Fruit fly (Drosophila melanogaster) Kc167 (cell line): ENCODE measurements around the gene Kcmf1.

ENCODE experiments used
- Myc ChIP-seq: fragments of >200 bp; optimal IDR thresholded peaks from 2 replicates; lab custom pipeline; 2017; ENCODE audit warnings: missing external identifiers
- Sin3A ChIP-seq: fragments of >200 bp; optimal IDR thresholded peaks from 2 replicates; lab custom pipeline; 2018; ENCODE audit warnings: missing external identifiers
- h ChIP-seq: fragments of >200 bp; optimal IDR thresholded peaks from 3 replicates; lab custom pipeline; 2018; ENCODE audit warnings: missing external identifiers
- insv ChIP-seq: fragments of >200 bp; optimal IDR thresholded peaks from 3 replicates; lab custom pipeline; 2018; ENCODE audit warnings: missing external identifiers
- psq ChIP-seq: fragments of >200 bp; optimal IDR thresholded peaks from 2 replicates; lab custom pipeline; 2017; ENCODE audit warnings: missing external identifiers
- ttk ChIP-seq: sonication (Bioruptor generic); optimal IDR thresholded peaks from 2 replicates; lab custom pipeline; 2017; ENCODE audit warnings: missing external identifiers

Gene Kcmf1

DNA sequence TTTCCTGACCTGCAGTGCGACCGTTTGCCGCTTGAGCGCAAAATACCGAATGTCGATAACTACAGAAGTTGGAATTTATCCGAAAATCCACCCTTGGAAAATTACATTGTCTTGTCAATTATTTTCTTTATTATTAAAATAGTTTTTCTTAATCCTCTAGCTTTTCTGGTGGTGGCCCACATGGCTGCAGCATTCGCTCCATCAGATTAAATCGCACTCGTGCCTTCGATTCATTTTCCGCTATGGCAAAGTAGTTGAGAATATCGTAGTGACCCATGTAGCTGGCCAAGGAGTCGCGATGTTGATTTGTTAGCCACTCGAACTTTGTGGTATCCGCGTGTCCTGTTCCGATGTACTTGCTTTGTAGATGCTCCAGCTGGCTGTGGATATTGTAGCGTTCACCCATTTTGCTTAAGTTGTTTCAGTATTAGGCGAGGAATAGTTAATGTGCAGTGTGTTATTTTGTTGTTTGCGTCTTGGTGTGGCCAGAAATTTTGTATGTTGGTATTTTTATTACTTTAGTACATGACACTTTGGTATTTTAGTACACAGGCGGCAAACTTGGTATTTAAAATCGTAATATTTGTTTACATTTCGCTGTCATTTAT lies at the start of gene Kcmf1, which contains the start of the genes Sf3b5 and CG11986:
Gene Kcmf1, minus strand, starts transcription at position 51 of the 608 bp plus-strand sequence.
Gene Sf3b5, minus strand, starts transcription at position 483 of the 608 bp plus-strand sequence.
Gene CG11986, plus strand, starts transcription at position 588 of the 608 bp plus-strand sequence.
- TF ChIP-seq psq (lab: Kevin White, UChicago) (no peak), Myc (lab: Kevin White, UChicago) (no peak), ttk (lab: Kevin White, UChicago) (no peak), Sin3A (no peak), insv (no peak), h (lab: Kevin White, UChicago) (no peak)

DNA sequence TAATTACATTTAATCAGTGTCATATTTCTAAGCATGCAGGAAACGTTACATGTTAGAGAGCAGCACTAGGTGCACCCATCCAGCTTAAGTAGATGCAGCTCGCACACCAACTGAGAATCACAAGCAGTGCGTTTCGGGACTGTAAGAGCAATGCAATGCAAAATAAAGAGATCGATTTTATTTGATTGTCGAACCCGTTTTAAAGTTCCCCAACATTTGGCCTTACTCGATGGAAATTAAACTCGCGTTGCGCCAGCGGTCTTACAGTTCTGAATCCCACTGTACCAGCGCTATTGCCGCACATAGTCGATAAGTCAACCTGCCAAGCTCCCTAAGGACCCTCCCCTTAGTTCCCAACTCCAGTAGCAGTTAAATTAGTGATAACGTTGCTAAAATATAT lies 48.0 kb upstream of the Kcmf1 start:
- TF ChIP-seq h (lab: Kevin White, UChicago) (no peak), psq (lab: Kevin White, UChicago) (no peak), ttk (lab: Kevin White, UChicago) (no peak), Sin3A (no peak), Myc (lab: Kevin White, UChicago) (no peak), insv (no peak)

DNA sequence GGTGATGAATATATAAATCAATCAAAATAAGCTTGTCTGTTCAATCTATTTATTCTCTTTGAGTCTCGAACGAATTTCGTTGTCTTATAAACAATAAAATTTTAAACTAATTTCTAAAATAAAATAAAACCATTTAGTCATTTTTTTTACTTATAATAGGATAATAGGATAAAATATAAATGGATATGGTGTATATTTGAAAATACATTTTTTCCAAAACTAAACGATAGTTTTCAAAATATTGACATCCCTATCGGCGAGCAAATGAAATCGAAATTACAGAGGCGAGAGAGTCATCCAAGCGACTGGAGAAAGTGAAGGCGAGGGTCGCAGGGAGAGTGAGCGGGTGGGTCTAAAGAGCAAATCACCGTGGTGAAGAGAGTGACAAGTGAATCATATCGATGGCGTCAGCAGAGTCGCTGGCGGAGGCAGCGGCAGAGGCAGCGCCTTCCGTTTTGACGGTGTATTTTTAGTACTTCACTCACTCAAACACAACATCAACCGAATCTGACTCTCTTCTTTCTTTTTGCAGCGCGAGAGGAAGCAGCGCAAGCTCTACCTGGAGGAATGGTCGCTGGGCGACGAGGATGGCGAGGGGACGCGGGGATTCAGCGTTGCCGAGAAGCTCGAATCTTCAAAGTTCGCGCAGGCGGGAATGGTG lies 42.8 kb upstream of the Kcmf1 start:
- no peak for TF ChIP-seq Myc (lab: Kevin White, UChicago)
- no peak for TF ChIP-seq h (lab: Kevin White, UChicago)

- TF ChIP-seq Myc (lab: Kevin White, UChicago) (no peak), psq (lab: Kevin White, UChicago) (no peak), h (lab: Kevin White, UChicago) (no peak), Sin3A (no peak), insv (no peak), ttk (lab: Kevin White, UChicago) (no peak)
Observed at dm6 chr3R:9057032-9057397, 42.3 kb upstream of the Kcmf1 start.

DNA sequence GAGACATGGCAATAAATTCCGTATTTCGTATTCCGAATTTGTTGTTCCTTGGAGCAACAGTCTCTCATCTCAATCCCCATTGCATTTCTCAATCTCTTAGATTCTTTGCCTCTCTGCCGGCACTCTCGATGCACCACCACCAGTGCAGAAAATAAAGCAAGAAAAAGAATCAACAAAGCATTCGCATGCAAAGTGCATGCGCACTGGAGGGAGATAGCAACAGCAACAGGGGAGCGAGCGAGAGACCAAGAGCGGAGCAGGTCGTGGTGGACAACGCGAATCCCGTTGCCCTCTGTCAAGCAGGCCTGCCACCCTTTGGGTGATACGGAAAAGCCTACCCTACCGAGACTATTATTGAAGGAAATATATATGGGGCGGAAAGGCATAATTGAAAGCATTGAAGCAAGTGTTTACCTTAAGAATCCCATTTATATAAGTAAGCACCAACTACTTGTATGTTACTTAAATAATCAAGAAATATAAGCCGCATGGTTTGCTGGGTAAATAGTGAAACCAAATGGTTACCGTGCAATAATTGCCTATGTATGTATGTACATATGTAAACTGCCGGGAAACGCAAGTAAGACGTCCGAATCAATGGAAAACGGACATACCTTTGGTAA lies 41.8 kb upstream of the Kcmf1 start:
- TF ChIP-seq h (lab: Kevin White, UChicago) (no peak), Myc (lab: Kevin White, UChicago) (no peak), ttk (lab: Kevin White, UChicago) (no peak), insv (no peak), psq (lab: Kevin White, UChicago) (no peak), Sin3A (no peak)

DNA sequence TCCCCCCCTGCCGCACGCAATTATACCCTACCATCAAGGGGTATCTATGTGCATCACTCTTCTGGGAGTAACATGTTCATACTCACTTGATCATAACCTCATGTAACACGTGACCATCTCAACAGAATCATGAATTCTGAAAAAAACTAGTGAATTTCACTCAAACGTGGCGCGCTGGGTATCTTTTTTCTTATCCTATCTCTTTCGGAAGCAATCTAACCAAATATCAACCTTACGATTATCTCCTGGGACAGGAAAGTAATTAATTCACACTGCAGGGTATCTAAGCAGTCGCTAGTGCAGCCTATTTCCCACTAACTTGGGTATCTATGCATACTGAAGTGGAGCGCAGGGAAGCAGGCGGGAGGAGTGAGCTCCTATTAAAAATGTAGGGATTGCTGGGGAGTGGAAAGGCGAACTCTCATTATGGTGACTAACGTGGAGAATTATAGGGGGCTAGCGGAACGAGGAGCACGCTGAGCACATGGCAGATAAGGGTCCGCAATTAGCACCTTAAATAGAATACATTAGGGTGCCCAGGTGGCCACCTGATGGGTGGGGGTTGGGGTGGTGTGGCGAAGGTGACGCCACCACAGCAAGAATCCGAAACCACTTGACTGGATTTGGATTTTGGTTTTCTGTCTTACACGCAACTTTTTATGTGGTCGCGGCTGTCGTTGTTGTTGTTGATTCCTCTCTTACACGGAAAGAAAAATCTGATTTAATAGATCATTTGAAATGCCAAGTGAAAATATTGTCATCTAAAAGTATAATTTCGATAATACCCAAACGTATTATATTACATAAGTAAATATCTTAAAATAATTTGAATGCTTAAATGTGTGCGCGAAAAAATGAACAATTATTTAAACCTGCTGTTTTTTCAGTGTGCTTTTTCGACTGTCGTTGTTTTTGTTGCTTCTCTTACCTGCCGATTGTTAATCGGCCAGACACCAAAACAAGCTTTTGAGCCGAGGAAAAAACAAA lies 40.7 kb upstream of the Kcmf1 start:
- TF ChIP-seq Sin3A (no peak), h (lab: Kevin White, UChicago) (no peak), Myc (lab: Kevin White, UChicago) (no peak), ttk (lab: Kevin White, UChicago) (no peak), psq (lab: Kevin White, UChicago) (no peak), insv (no peak)

- TF ChIP-seq Sin3A (no peak), psq (lab: Kevin White, UChicago) (no peak), ttk (lab: Kevin White, UChicago) (no peak), h (lab: Kevin White, UChicago) (no peak), insv (no peak), Myc (lab: Kevin White, UChicago) (no peak)
Observed at dm6 chr3R:9054442-9055118, 39.9 kb upstream of the Kcmf1 start.

DNA sequence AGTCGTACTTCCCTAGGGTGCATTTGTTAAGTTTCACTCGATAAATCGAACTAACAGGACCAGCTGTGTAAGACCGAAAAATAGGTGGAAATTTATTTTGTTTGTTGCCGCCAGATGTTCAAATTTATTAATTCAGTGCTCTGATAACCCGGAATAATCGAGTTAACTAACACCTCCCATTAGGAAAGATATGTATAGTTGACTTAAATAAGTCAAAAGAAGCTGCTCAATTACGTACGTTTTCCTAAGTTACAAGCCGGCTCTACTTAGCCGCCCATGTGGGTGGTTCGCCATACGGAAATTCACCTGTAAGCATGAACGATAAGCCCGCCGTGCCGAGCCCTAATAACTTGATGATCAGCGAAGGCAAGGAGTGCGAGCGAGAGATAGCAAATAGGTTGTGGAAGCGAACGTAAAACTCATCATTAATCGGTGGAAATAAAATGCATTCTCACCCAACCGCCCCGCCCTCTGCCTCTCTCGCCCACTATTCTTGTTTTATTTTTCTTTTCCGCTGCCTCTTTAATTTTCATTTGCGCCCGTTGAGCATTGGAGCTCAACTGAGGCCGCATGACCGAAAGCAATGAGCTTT lies 39.2 kb upstream of the Kcmf1 start:
- TF ChIP-seq Myc (lab: Kevin White, UChicago) = no peak

- TF ChIP-seq Sin3A (no peak), insv (no peak), ttk (lab: Kevin White, UChicago) (no peak), Myc (lab: Kevin White, UChicago) (no peak), psq (lab: Kevin White, UChicago) (no peak), h (lab: Kevin White, UChicago) (no peak)
Observed at dm6 chr3R:9053021-9053420, 38.3 kb upstream of the Kcmf1 start.

DNA sequence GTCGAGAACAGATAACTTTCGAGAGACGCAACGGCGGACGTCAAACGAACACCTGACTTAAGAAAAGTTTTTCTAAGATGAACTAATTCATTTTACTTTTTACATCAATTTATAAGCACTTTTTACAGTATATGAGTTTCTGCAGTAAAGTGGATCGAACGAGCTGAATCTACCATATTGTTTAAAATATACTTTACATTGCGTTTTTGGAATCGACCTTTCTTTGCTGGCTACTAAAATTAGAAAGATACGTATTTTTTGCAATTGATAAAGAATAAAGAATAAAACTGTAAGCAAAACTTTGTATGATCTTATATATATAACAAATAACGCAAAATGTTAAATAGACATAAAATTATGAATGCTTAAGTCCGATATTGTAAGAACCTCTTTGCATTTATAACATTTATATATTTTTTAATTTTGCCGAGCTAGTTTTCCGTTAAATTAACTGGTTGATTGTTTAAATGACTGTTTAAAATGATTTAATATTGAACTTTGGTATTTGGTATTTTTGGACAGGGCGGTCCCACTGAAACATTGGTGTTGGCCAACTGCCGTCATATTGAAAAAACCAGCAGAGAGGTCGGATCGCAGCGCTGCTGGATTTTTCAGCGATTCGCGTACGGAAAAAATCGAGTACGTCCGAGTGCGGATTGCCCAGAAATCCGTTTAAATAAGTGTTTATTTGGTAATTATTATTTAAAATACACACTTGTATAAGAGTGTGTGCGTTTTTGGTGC lies 37.4 kb upstream of the Kcmf1 start, which contains the start of gene Kdm2:
Gene Kdm2, plus strand, starts transcription at position 559 of the 744 bp plus-strand sequence.
- TF ChIP-seq psq (lab: Kevin White, UChicago) (no peak), h (lab: Kevin White, UChicago) (no peak), Sin3A (no peak), Myc (lab: Kevin White, UChicago) (no peak), insv (no peak), ttk (lab: Kevin White, UChicago) (no peak)
